Fruit fly (Drosophila melanogaster) whole organism, embryonic: ENCODE results near the gene CG13403.

ENCODE experiments used
- CG10274 ChIP-seq: fragments of 200-800 bp; sonication (Bioruptor generic); optimal IDR thresholded peaks from 3 replicates; lab custom pipeline; 2017; ENCODE audit warnings: missing biosample characterization, mild to moderate bottlenecking, missing genetic modification characterization
- CG10462 ChIP-seq: fragments of 200-800 bp; sonication (Bioruptor generic); optimal IDR thresholded peaks from 2 replicates; lab custom pipeline; 2016; ENCODE audit warnings: missing biosample characterization, missing genetic modification characterization
- CG11093 ChIP-seq: fragments of 200-800 bp; sonication (Bioruptor generic); IDR thresholded peaks from 3 replicates; pipeline ENCODE4 v1.3.6; 2022; ENCODE audit warnings: missing biosample characterization, missing genetic modification characterization
- CG13894 ChIP-seq: fragments of 200-800 bp; sonication (Bioruptor generic); optimal IDR thresholded peaks from 3 replicates; lab custom pipeline; 2018; ENCODE audit warnings: missing biosample characterization, mild to moderate bottlenecking, missing genetic modification characterization, moderate library complexity
- CG15011 ChIP-seq: fragments of 200-800 bp; sonication (Bioruptor generic); optimal IDR thresholded peaks from 3 replicates; lab custom pipeline; 2018; ENCODE audit warnings: missing biosample characterization, mild to moderate bottlenecking, missing genetic modification characterization
- CG1602 ChIP-seq: fragments of 200-800 bp; sonication (Bioruptor generic); optimal IDR thresholded peaks from 3 replicates; lab custom pipeline; 2016; ENCODE audit warnings: missing biosample characterization, missing genetic modification characterization
- CG16863 ChIP-seq: fragments of 200-800 bp; sonication (Bioruptor generic); optimal IDR thresholded peaks from 3 replicates; lab custom pipeline; 2016; ENCODE audit warnings: missing biosample characterization, missing genetic modification characterization
- CG17385 ChIP-seq: fragments of 200-800 bp; sonication (Bioruptor generic); optimal IDR thresholded peaks from 3 replicates; lab custom pipeline; 2018; ENCODE audit warnings: missing biosample characterization, mild to moderate bottlenecking, missing genetic modification characterization
- CG17568 ChIP-seq: fragments of 200-800 bp; sonication (Bioruptor generic); optimal IDR thresholded peaks from 2 replicates; lab custom pipeline; 2018; ENCODE audit warnings: missing biosample characterization, mild to moderate bottlenecking, missing genetic modification characterization, moderate library complexity
- CG17802 ChIP-seq: fragments of 200-800 bp; sonication (Bioruptor generic); optimal IDR thresholded peaks from 2 replicates; lab custom pipeline; 2018; ENCODE audit warnings: missing biosample characterization, mild to moderate bottlenecking, missing genetic modification characterization, moderate library complexity
- CG32532 ChIP-seq: fragments of 200-800 bp; sonication (Bioruptor generic); IDR thresholded peaks from 2 replicates; pipeline ENCODE4 v1.3.6; 2022; ENCODE audit warnings: missing biosample characterization, missing genetic modification characterization
- CG6175 ChIP-seq: fragments of 200-800 bp; sonication (Bioruptor generic); IDR thresholded peaks from 3 replicates; pipeline ENCODE4 v1.3.6; 2022; ENCODE audit warnings: missing biosample characterization, missing genetic modification characterization
- CG6689 ChIP-seq: fragments of 200-800 bp; sonication (Bioruptor generic); IDR thresholded peaks from 2 replicates; pipeline ENCODE4 v1.3.6; 2022; ENCODE audit warnings: missing biosample characterization, missing genetic modification characterization
- CG6854 ChIP-seq: fragments of 200-800 bp; sonication (Bioruptor generic); optimal IDR thresholded peaks from 3 replicates; lab custom pipeline; 2017; ENCODE audit warnings: missing biosample characterization, mild to moderate bottlenecking, missing genetic modification characterization
- CG7357 ChIP-seq: fragments of 200-800 bp; sonication (Bioruptor generic); IDR thresholded peaks from 3 replicates; pipeline ENCODE4 v1.3.6; 2022; ENCODE audit warnings: missing biosample characterization, missing genetic modification characterization
- CG8359 ChIP-seq: fragments of 200-800 bp; sonication (Bioruptor generic); optimal IDR thresholded peaks from 2 replicates; lab custom pipeline; 2017; ENCODE audit warnings: missing biosample characterization, mild to moderate bottlenecking, missing genetic modification characterization, borderline replicate concordance
- CG9609 ChIP-seq: fragments of 200-800 bp; sonication (Bioruptor generic); optimal IDR thresholded peaks from 3 replicates; lab custom pipeline; 2016; ENCODE audit warnings: missing biosample characterization, missing genetic modification characterization
- CoRest ChIP-seq: fragments of 200-800 bp; sonication (Bioruptor generic); optimal IDR thresholded peaks from 3 replicates; lab custom pipeline; 2018; ENCODE audit warnings: missing biosample characterization, mild to moderate bottlenecking, missing genetic modification characterization, moderate library complexity
- GATAe ChIP-seq: fragments of 200-800 bp; sonication (Bioruptor generic); conservative IDR thresholded peaks from 2 replicates; pipeline ENCODE4 v1.3.6; 2022; ENCODE audit warnings: missing biosample characterization, missing genetic modification characterization
- Gug ChIP-seq: fragments of 200-800 bp; sonication (Bioruptor generic); IDR thresholded peaks from 4 replicates; pipeline ENCODE4 v1.3.6; 2022; ENCODE audit warnings: missing biosample characterization, missing genetic modification characterization
- Hsf ChIP-seq: fragments of 200-800 bp; sonication (Bioruptor generic); optimal IDR thresholded peaks from 3 replicates; lab custom pipeline; 2016; ENCODE audit warnings: missing biosample characterization, missing genetic modification characterization
- NK7.1 ChIP-seq: fragments of 200-800 bp; sonication (Bioruptor generic); optimal IDR thresholded peaks from 3 replicates; lab custom pipeline; 2016; ENCODE audit warnings: missing biosample characterization, missing genetic modification characterization
- NfI ChIP-seq: fragments of 200-800 bp; sonication (Bioruptor generic); optimal IDR thresholded peaks from 3 replicates; lab custom pipeline; 2018; ENCODE audit warnings: missing biosample characterization, mild to moderate bottlenecking, missing genetic modification characterization, moderate library complexity
- Sox102F ChIP-seq: fragments of 200-800 bp; sonication (Bioruptor generic); optimal IDR thresholded peaks from 2 replicates; lab custom pipeline; 2018; ENCODE audit warnings: missing biosample characterization, mild to moderate bottlenecking, missing genetic modification characterization, moderate library complexity
- TFAM ChIP-seq: fragments of 200-800 bp; sonication (Bioruptor generic); optimal IDR thresholded peaks from 2 replicates; lab custom pipeline; 2017; ENCODE audit warnings: missing biosample characterization, missing genetic modification characterization, inconsistent platforms
- abd-A ChIP-seq: fragments of 200-800 bp; sonication (Bioruptor generic); optimal IDR thresholded peaks from 3 replicates; lab custom pipeline; 2019; ENCODE audit warnings: missing biosample characterization, mild to moderate bottlenecking, missing genetic modification characterization, moderate library complexity
- amos ChIP-seq: fragments of 200-800 bp; sonication (Bioruptor generic); IDR thresholded peaks from 2 replicates; pipeline ENCODE4 v1.3.6; 2022; ENCODE audit warnings: missing biosample characterization, missing genetic modification characterization; ENCODE audit not compliant: partially characterized antibody
- chinmo ChIP-seq: fragments of 200-800 bp; sonication (Bioruptor generic); IDR thresholded peaks from 4 replicates; pipeline ENCODE4 v1.3.6; 2022; ENCODE audit warnings: missing biosample characterization, missing genetic modification characterization; ENCODE audit not compliant: partially characterized antibody
- da ChIP-seq: fragments of 200-800 bp; sonication (Bioruptor generic); optimal IDR thresholded peaks from 2 replicates; lab custom pipeline; 2016; ENCODE audit warnings: missing biosample characterization, missing genetic modification characterization
- ewg ChIP-seq: fragments of 200-800 bp; sonication (Bioruptor generic); optimal IDR thresholded peaks from 3 replicates; lab custom pipeline; 2017; ENCODE audit warnings: mild to moderate bottlenecking, missing biosample characterization, missing genetic modification reagents, missing genetic modification characterization
- gfzf ChIP-seq: fragments of 200-800 bp; sonication (Bioruptor generic); optimal IDR thresholded peaks from 2 replicates; lab custom pipeline; 2016; ENCODE audit warnings: missing biosample characterization, mild to moderate bottlenecking, missing genetic modification characterization, moderate library complexity
- lbe ChIP-seq: fragments of 200-800 bp; sonication (Bioruptor generic); optimal IDR thresholded peaks from 2 replicates; lab custom pipeline; 2016; ENCODE audit warnings: missing biosample characterization, mild to moderate bottlenecking, missing genetic modification characterization
- luna ChIP-seq: fragments of 200-800 bp; sonication (Bioruptor generic); optimal IDR thresholded peaks from 2 replicates; lab custom pipeline; 2016; ENCODE audit warnings: missing biosample characterization, missing genetic modification characterization
- maf-S ChIP-seq: fragments of 200-800 bp; sonication (Bioruptor generic); optimal IDR thresholded peaks from 2 replicates; lab custom pipeline; 2016; ENCODE audit warnings: missing biosample characterization, missing genetic modification characterization
- oc ChIP-seq: fragments of 200-800 bp; sonication (Bioruptor generic); optimal IDR thresholded peaks from 2 replicates; lab custom pipeline; 2018; ENCODE audit warnings: missing biosample characterization, mild to moderate bottlenecking, missing genetic modification characterization, moderate library complexity
- otp ChIP-seq: fragments of 200-800 bp; sonication (Bioruptor generic); IDR thresholded peaks from 3 replicates; pipeline ENCODE4, ENCODE4 v1.3.6; 2022; ENCODE audit warnings: missing biosample characterization, missing genetic modification characterization
- pho ChIP-seq: fragments of 200-800 bp; sonication (Bioruptor generic); optimal IDR thresholded peaks from 2 replicates; lab custom pipeline; 2016; ENCODE audit warnings: missing biosample characterization, missing genetic modification characterization
- slp2 ChIP-seq: fragments of 200-800 bp; sonication (Bioruptor generic); optimal IDR thresholded peaks from 2 replicates; lab custom pipeline; 2016; ENCODE audit warnings: missing biosample characterization, missing genetic modification characterization
- sqz ChIP-seq: fragments of 200-800 bp; sonication (Bioruptor generic); optimal IDR thresholded peaks from 3 replicates; lab custom pipeline; 2018; ENCODE audit warnings: missing biosample characterization, mild to moderate bottlenecking, missing genetic modification characterization
- vvl ChIP-seq: fragments of 200-800 bp; sonication (Bioruptor generic); IDR thresholded peaks from 2 replicates; pipeline ENCODE4 v1.3.6; 2022; ENCODE audit warnings: missing biosample characterization, missing genetic modification characterization

Gene CG13403

dm6 chrX:14184062-14184611, 7.7 kb downstream of the CG13403 start, which contains the start of gene CG32603:
TSS of gene CG32603 (plus strand) at chrX:14184561.
- TF ChIP-seq Hsf (GFP tag; lab: Kevin White, UChicago) (no peak), CG13894 (peak; percentile 96)

DNA sequence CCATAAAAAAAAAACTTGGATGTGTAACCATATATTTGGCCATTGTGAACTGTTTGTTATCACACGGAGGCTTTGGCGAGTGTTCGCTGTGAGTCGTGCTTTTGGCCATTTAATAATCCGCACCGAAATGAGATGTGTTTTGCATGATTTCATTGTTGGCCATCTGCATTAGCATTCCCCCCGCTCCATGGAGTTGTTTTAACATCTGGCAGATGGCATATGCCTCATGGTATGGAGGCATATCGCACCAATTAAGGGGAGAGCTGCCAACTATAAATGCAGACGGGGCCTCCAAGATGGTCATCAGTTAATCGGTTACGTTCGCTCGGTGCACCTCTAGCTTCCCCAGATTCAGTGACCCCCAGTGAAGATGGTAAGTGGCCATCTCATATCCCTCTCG, 11.1 kb downstream of the CG13403 start, which contains the start of gene CG11584:
CG11584 (plus strand) TSS at position 301 of the 400 bp plus-strand sequence.
- no peak for TF ChIP-seq luna (GFP tag; lab: Kevin White, UChicago)
- no peak for TF ChIP-seq CG16863 (GFP tag; lab: Kevin White, UChicago)
- no peak for TF ChIP-seq CG10462 (GFP tag; lab: Kevin White, UChicago)
- TF ChIP-seq Sox102F (GFP tag; lab: Kevin White, UChicago), result peak; percentile 3
- no peak for TF ChIP-seq CG6689 (GFP tag; lab: Robert Waterston, UW)
- no peak for TF ChIP-seq CG15011 (GFP tag; lab: Kevin White, UChicago)
- TF ChIP-seq oc (tag; lab: Kevin White, UChicago), result no peak
- TF ChIP-seq NfI, result no peak
- TF ChIP-seq vvl, result peak; percentile 15; the same call in 1 of the 2 replicates

DNA sequence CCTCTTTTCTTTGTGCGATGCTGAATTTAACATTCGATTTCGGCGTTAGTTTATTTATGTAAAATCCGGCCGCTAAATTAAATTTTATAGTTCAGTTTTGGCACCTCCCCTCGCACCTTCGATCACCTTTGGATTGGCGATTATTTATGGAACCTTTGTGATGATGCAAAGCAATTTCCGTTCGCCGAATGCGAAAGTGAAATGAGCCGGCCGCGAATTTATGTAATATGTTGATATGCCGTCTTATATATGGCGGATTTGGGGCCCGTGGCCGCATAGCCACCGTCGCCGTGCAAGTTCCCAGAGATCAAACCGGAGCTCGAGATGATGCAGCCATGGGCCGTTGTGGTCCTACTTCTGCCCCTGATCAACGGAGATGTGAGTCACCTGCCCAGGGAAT, 15.2 kb downstream of the CG13403 start, which contains the start of gene CG11581:
CG11581 (plus strand) TSS at position 301 of the 400 bp plus-strand sequence.
- TF ChIP-seq GATAe (GFP tag; lab: Robert Waterston, UW) (no peak), slp2 (GFP tag; lab: Kevin White, UChicago) (no peak), amos (GFP tag; lab: Robert Waterston, UW) (no peak), sqz (GFP tag; lab: Kevin White, UChicago) (no peak), CG11093 (GFP tag; lab: Robert Waterston, UW) (no peak), CoRest (tag; lab: Kevin White, UChicago) (no peak)

- TF ChIP-seq maf-S (GFP tag; lab: Kevin White, UChicago) (no peak), NK7.1 (GFP tag; lab: Kevin White, UChicago) (no peak), CG8359 (GFP tag; lab: Kevin White, UChicago) (peak; percentile 98), chinmo (GFP tag; lab: Robert Waterston, UW) (no peak), CG17385 (GFP tag; lab: Kevin White, UChicago) (no peak)
- TF ChIP-seq, all 482 proteins: peak for 1
Observed at dm6 chrX:14175663-14176062, 16.2 kb downstream of the CG13403 start.

DNA sequence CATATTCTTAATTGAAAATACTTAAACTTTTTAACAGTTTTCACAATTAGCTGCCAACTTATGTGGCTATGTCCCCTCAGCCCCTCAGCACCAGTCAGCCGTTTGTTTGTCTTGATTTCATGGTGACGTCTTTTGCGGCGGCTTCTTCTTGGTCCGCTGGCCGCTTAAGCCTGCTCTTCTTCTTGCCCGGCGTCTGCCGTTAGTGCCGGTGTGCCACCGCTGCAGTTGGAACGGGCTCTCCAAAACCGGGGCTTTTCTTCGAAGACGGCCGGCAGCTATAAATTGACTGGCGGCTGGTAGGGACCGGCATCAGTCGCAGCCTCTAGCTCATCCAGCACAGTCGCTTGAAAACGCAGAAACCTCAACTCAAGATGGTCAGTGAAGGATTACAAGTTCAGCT, 17.4 kb downstream of the CG13403 start, which contains the start of gene CG1368:
CG1368 (plus strand) TSS at position 301 of the 400 bp plus-strand sequence.
- TF ChIP-seq CG9609 (GFP tag; lab: Kevin White, UChicago) (no peak), CG17385 (GFP tag; lab: Kevin White, UChicago) (peak; percentile 29), CG8359 (GFP tag; lab: Kevin White, UChicago) (peak; percentile 3), chinmo (GFP tag; lab: Robert Waterston, UW) (peak; percentile 68; the same call in 1 of the 4 replicates)

- no peak for TF ChIP-seq lbe (GFP tag; lab: Kevin White, UChicago)
- TF ChIP-seq TFAM (GFP tag; lab: Kevin White, UChicago), result no peak
- TF ChIP-seq CG6175, result peak; percentile 60; the same call in 1 of the 3 replicates
- no peak for TF ChIP-seq CG6854
- 0 out of 2 replicates have a peak, but pooled peaks have one; percentile 12 for TF ChIP-seq CG32532 (GFP tag; lab: Robert Waterston, UW)
- no peak for TF ChIP-seq CG7357 (GFP tag; lab: Robert Waterston, UW)
- no peak for TF ChIP-seq CG17568 (GFP tag; lab: Kevin White, UChicago)
- no peak for TF ChIP-seq otp
- no peak for TF ChIP-seq ewg (GFP tag; lab: Kevin White, UChicago)
- no peak for TF ChIP-seq gfzf (GFP tag; lab: Kevin White, UChicago)
- no peak for TF ChIP-seq Gug
- no peak for TF ChIP-seq CG17802
- TF ChIP-seq CG10274, result no peak
- no peak for TF ChIP-seq CG1602
- no peak for TF ChIP-seq da (GFP tag; lab: Kevin White, UChicago)
- TF ChIP-seq pho, result no peak
- TF ChIP-seq sqz (GFP tag; lab: Kevin White, UChicago), result no peak
- TF ChIP-seq abd-A (tag; lab: Kevin White, UChicago), result peak; percentile 19
Observed at dm6 chrX:14173654-14174053, 18.2 kb downstream of the CG13403 start.
